Worm (Caenorhabditis elegans) whole organism, L4 larva: ENCODE measurements around the gene C47A4.1.

ENCODE experiments used
- F37D6.2 ChIP-seq: sonication (generic microtip); optimal IDR thresholded peaks from 2 replicates; lab custom pipeline; 2016; ENCODE audit warnings: mild to moderate bottlenecking, missing genetic modification characterization, missing compliant biosample characterization
- F49E8.2 ChIP-seq: sonication (generic microtip); optimal IDR thresholded peaks from 2 replicates; lab custom pipeline; 2016; ENCODE audit warnings: missing compliant biosample characterization, mild to moderate bottlenecking, missing genetic modification characterization, borderline replicate concordance
- T20F7.1 ChIP-seq: fragments of 200-800 bp; sonication (Bioruptor generic); optimal IDR thresholded peaks from 2 replicates; lab custom pipeline; 2018; ENCODE audit warnings: mild to moderate bottlenecking, missing genetic modification characterization, missing compliant biosample characterization
- T26A8.4 ChIP-seq: fragments of 200-800 bp; sonication (Bioruptor generic); IDR thresholded peaks from 2 replicates; pipeline ENCODE4 v1.3.6; 2022; ENCODE audit warnings: missing genetic modification characterization, missing compliant biosample characterization
- Y105C5A.15 ChIP-seq: fragments of 200-800 bp; sonication (Bioruptor generic); IDR thresholded peaks from 2 replicates; pipeline ENCODE4 v1.3.6; 2022; ENCODE audit warnings: missing genetic modification characterization, missing compliant biosample characterization
- Y75B8A.6 ChIP-seq: fragments of 200-800 bp; sonication (Bioruptor generic); IDR thresholded peaks from 2 replicates; pipeline ENCODE4 v1.3.6; 2022; ENCODE audit warnings: missing genetic modification reagents, missing genetic modification characterization, missing compliant biosample characterization
- ZK337.2 ChIP-seq: fragments of 200-800 bp; sonication (Bioruptor generic); IDR thresholded peaks from 2 replicates; pipeline ENCODE4 v1.3.6; 2022; ENCODE audit warnings: missing genetic modification reagents, missing genetic modification characterization, missing compliant biosample characterization
- aha-1 ChIP-seq: fragments of 150-350 bp; peaks from one replicate; lab custom pipeline; 2014; ENCODE audit warnings: missing biosample characterization, missing genetic modification characterization
- ama-1 ChIP-seq: fragments of 150-350 bp; optimal IDR thresholded peaks from 2 replicates; lab custom pipeline; 2014; ENCODE audit warnings: inconsistent platforms, mixed read lengths
- arid-1 ChIP-seq: fragments of 200-800 bp; sonication (Bioruptor generic); conservative IDR thresholded peaks from 2 replicates; pipeline ENCODE4 v1.3.6; 2022; ENCODE audit warnings: missing genetic modification reagents, missing genetic modification characterization, missing compliant biosample characterization
- attf-4 ChIP-seq: sonication (generic microtip); optimal IDR thresholded peaks from 3 replicates; lab custom pipeline; 2017; ENCODE audit warnings: missing biosample characterization, missing genetic modification characterization
- ceh-32 ChIP-seq: sonication (generic microtip); optimal IDR thresholded peaks from 2 replicates; lab custom pipeline; 2016; ENCODE audit warnings: mild to moderate bottlenecking, missing genetic modification characterization, missing compliant biosample characterization; ENCODE audit not compliant: poor library complexity
- ceh-44 ChIP-seq: fragments of 200-800 bp; sonication (Bioruptor generic); IDR thresholded peaks from 2 replicates; pipeline ENCODE4 v1.3.6; 2022; ENCODE audit warnings: missing genetic modification reagents, missing genetic modification characterization, missing compliant biosample characterization
- ces-1 ChIP-seq: fragments of 150-350 bp; sonication (generic microtip); optimal IDR thresholded peaks from 4 replicates; lab custom pipeline; 2014; ENCODE audit warnings: missing biosample characterization, missing genetic modification reagents, missing genetic modification characterization
- ctbp-1 ChIP-seq: fragments of 200-800 bp; sonication (Bioruptor generic); IDR thresholded peaks from 2 replicates; pipeline ENCODE4 v1.3.6; 2022; ENCODE audit warnings: missing genetic modification reagents, missing genetic modification characterization, missing compliant biosample characterization
- daf-19 ChIP-seq: fragments of 200-800 bp; sonication (Bioruptor generic); conservative IDR thresholded peaks from 2 replicates; pipeline ENCODE4 v1.3.6; 2022; ENCODE audit warnings: missing genetic modification characterization, missing compliant biosample characterization
- dpl-1 ChIP-seq: fragments of 150-350 bp; optimal IDR thresholded peaks from 2 replicates; lab custom pipeline; 2014; ENCODE audit warnings: missing biosample characterization, missing genetic modification reagents, missing genetic modification characterization
- duxl-1 ChIP-seq: sonication (generic microtip); optimal IDR thresholded peaks from 2 replicates; lab custom pipeline; 2016; ENCODE audit warnings: mild to moderate bottlenecking, missing genetic modification characterization, moderate library complexity, missing compliant biosample characterization; ENCODE audit not compliant: poor library complexity
- dve-1 ChIP-seq: sonication (generic microtip); optimal IDR thresholded peaks from 2 replicates; lab custom pipeline; 2017; ENCODE audit warnings: antibody characterized with exemption, mild to moderate bottlenecking, missing genetic modification characterization, missing compliant biosample characterization; ENCODE audit not compliant: insufficient read depth
- egl-27 ChIP-seq: sonication (generic microtip); optimal IDR thresholded peaks from 3 replicates; lab custom pipeline; 2017; ENCODE audit warnings: missing biosample characterization, missing genetic modification reagents, missing genetic modification characterization
- fkh-10 ChIP-seq: fragments of 150-350 bp; optimal IDR thresholded peaks from 2 replicates; lab custom pipeline; 2014; ENCODE audit warnings: missing biosample characterization, missing genetic modification reagents, missing genetic modification characterization
- fos-1 ChIP-seq: fragments of 150-350 bp; optimal IDR thresholded peaks from 2 replicates; lab custom pipeline; 2014; ENCODE audit warnings: missing biosample characterization, missing genetic modification characterization
- jun-1 ChIP-seq: fragments of 150-350 bp; optimal IDR thresholded peaks from 2 replicates; lab custom pipeline; 2014; ENCODE audit warnings: missing biosample characterization, missing genetic modification reagents, missing genetic modification characterization
- lin-1 ChIP-seq: fragments of 200-800 bp; sonication (Bioruptor generic); IDR thresholded peaks from 2 replicates; pipeline ENCODE4 v1.3.6; 2022; ENCODE audit warnings: missing genetic modification reagents, missing genetic modification characterization, missing compliant biosample characterization
- lin-13 ChIP-seq: fragments of 150-350 bp; optimal IDR thresholded peaks from 2 replicates; lab custom pipeline; 2014; ENCODE audit warnings: missing biosample characterization, missing genetic modification reagents, missing genetic modification characterization
- lir-3 ChIP-seq: sonication (generic microtip); optimal IDR thresholded peaks from 2 replicates; lab custom pipeline; 2016; ENCODE audit warnings: mild to moderate bottlenecking, missing genetic modification characterization, missing compliant biosample characterization
- madf-9 ChIP-seq: fragments of 200-800 bp; sonication (Bioruptor generic); conservative IDR thresholded peaks from 2 replicates; pipeline ENCODE4 v1.3.6; 2022; ENCODE audit warnings: missing genetic modification reagents, missing genetic modification characterization, missing compliant biosample characterization
- mep-1 ChIP-seq: fragments of 150-350 bp; sonication (generic microtip); optimal IDR thresholded peaks from 3 replicates; lab custom pipeline; 2014; ENCODE audit warnings: missing biosample characterization, missing genetic modification characterization
- mxl-2 ChIP-seq: fragments of 200-800 bp; sonication (Bioruptor generic); conservative IDR thresholded peaks from 2 replicates; pipeline ENCODE4 v1.3.6; 2022; ENCODE audit warnings: missing genetic modification reagents, missing genetic modification characterization, missing compliant biosample characterization
- nhr-10 ChIP-seq: fragments of 150-350 bp; optimal IDR thresholded peaks from 2 replicates; lab custom pipeline; 2014; ENCODE audit warnings: missing biosample characterization, missing genetic modification characterization
- nhr-28 ChIP-seq: fragments of 150-350 bp; optimal IDR thresholded peaks from 2 replicates; lab custom pipeline; 2014; ENCODE audit warnings: missing biosample characterization, missing genetic modification characterization
- nhr-6 ChIP-seq: fragments of 150-350 bp; optimal IDR thresholded peaks from 2 replicates; lab custom pipeline; 2014; ENCODE audit warnings: missing biosample characterization, missing genetic modification characterization
- nhr-76 ChIP-seq: fragments of 150-350 bp; optimal IDR thresholded peaks from 2 replicates; lab custom pipeline; 2014; ENCODE audit warnings: missing biosample characterization, missing genetic modification characterization
- sdz-12 ChIP-seq: fragments of 200-800 bp; sonication (Bioruptor generic); optimal IDR thresholded peaks from 2 replicates; lab custom pipeline; 2018; ENCODE audit warnings: mild to moderate bottlenecking, missing genetic modification characterization, missing compliant biosample characterization
- snpc-1.2 ChIP-seq: fragments of 200-800 bp; sonication (Bioruptor generic); IDR thresholded peaks from 2 replicates; pipeline ENCODE4 v1.3.6; 2022; ENCODE audit warnings: missing genetic modification reagents, missing genetic modification characterization, missing compliant biosample characterization
- snpc-4 ChIP-seq: fragments of 150-350 bp; optimal IDR thresholded peaks from 2 replicates; lab custom pipeline; 2014; ENCODE audit warnings: missing biosample characterization, missing genetic modification characterization
- unc-62 ChIP-seq, 3 experiments: fragments of 150-350 bp in 1 of 3; sonication (generic microtip); optimal IDR thresholded peaks in 2 of 3; peaks in 1 of 3; 1 replicate in 1 of 3; 2 replicates in 2 of 3; lab custom pipeline; 2014 to 2017; ENCODE audit warnings: missing biosample characterization in 3 of 3, missing genetic modification characterization in 3 of 3, missing genetic modification reagents in 3 of 3, missing genotype in 1 of 3
- zag-1 ChIP-seq: fragments of 150-350 bp; optimal IDR thresholded peaks from 2 replicates; lab custom pipeline; 2014; ENCODE audit warnings: missing biosample characterization, missing genetic modification characterization
- zfp-3 ChIP-seq: fragments of 200-800 bp; sonication (Bioruptor generic); conservative IDR thresholded peaks from 2 replicates; pipeline ENCODE4 v1.3.6; 2022; ENCODE audit warnings: missing genetic modification reagents, missing genetic modification characterization, missing compliant biosample characterization
- zip-11 ChIP-seq: fragments of 200-800 bp; sonication (Bioruptor generic); IDR thresholded peaks from 2 replicates; pipeline ENCODE4 v1.3.6; 2022; ENCODE audit warnings: missing genetic modification characterization, missing compliant biosample characterization

The C47A4.1 gene

DNA sequence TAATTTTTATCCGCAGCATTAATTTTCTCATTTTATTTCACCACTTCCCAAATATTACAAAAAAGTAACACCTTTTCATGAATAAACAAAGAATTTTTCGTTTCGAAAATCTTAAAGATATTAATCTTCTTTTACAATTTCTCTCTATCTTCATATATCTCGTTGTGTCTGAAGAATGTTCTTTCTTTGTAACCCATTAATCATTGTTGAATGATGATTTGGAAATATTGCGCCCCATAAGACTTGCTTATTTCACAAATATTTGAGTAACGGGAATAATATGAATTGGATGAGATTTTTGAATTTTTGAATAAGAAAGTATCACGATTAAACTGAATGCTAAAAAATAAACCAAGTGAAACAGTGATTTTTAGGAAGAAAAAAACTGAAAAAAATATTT lies 4.8 kb upstream of the C47A4.1 start:
- TF ChIP-seq aha-1 (tag; lab: Kevin White, UChicago) (peak; percentile 31), lin-13 (GFP tag; lab: Kevin White, UChicago) (no peak)
- TF ChIP-seq, all 104 proteins: peak for 1

- peak in 1 of 2 experiments; percentile 88 for TF ChIP-seq unc-62 (GFP tag; optimal IDR thresholded peaks at IDR 0.05 in 1 of 2; lab: Kevin White, UChicago)
- TF ChIP-seq unc-62 (tag; optimal IDR thresholded peaks at IDR 0.05; lab: Kevin White, UChicago), result no peak
- no peak for TF ChIP-seq jun-1 (tag; lab: Kevin White, UChicago)
Measured at ce11 chrIV:13718918-13719317, 2.7 kb upstream of the C47A4.1 start.

ce11 chrIV:13716735-13717134 lies 556 bp upstream of the C47A4.1 start:
- TF ChIP-seq unc-62 (GFP tag; optimal IDR thresholded peaks at IDR 0.05 in 1 of 2; lab: Kevin White, UChicago) (peak in 1 of 2 experiments; percentile 95), unc-62 (tag; optimal IDR thresholded peaks at IDR 0.05; lab: Kevin White, UChicago) (no peak), ctbp-1 (no peak)

DNA sequence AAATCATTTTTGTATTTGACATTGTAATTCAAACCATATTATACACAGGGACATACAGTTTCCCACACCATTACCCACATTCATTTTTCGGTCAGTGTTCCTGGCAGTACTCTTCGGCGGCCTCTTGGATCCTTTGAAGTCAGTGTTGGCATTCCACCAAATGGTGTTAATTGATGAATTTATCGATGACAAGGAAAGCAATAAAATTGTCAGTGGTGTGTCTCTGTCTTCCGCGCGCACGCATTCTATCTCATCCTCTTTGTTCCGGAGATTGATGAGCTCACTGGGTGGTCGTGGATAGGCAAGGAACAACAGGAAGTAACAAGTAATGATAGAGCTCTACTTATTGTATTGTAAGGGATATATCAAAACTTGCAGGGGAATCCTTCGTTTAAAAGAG lies 5.8 kb downstream of the C47A4.1 start:
- no peak for TF ChIP-seq attf-4 (tag; lab: Kevin White, UChicago)
- TF ChIP-seq ceh-44 (GFP tag; lab: Robert Waterston, UW), result no peak
- no peak for TF ChIP-seq T26A8.4 (GFP tag; lab: Robert Waterston, UW)
- TF ChIP-seq duxl-1 (tag; lab: Kevin White, UChicago), result no peak
- no peak for TF ChIP-seq fos-1 (tag; lab: Kevin White, UChicago)
- TF ChIP-seq nhr-6 (tag; lab: Kevin White, UChicago), result no peak
- no peak for TF ChIP-seq ces-1 (GFP tag; lab: Kevin White, UChicago)
- no peak for TF ChIP-seq dve-1 (tag; lab: Kevin White, UChicago)

DNA sequence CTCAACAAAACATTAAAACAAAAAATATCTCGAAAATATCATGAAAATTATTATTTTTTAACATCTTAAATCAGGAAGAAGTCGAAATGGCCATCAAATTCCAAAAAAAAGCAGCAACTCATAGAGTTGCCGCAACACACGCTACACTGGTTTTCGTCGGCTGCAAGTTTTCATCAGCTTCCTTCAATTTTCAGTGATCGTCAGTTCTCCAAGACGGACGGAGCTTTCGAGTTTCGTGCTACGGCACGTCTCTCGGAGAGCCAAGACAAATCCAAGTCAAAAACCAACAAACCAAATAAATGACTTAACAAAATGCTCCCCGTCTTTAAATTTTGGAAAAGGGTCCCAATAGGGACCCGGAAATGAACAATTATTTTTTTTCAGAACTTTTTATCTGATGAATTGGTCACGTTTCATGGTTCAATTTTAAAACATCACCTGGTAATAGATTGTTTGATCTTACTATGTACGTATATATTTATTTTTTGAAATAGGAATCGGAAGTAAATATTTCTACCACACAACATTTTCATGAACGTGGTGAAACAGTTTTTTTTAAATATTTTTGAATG lies 7.0 kb downstream of the C47A4.1 start:
- TF ChIP-seq T26A8.4 (GFP tag; lab: Robert Waterston, UW) (no peak), snpc-1.2 (GFP tag; lab: Robert Waterston, UW) (peak; percentile 98), ZK337.2 (GFP tag; lab: Robert Waterston, UW) (no peak), snpc-4 (tag; lab: Kevin White, UChicago) (no peak), Y105C5A.15 (no peak), F49E8.2 (tag; lab: Kevin White, UChicago) (peak; percentile 41), mxl-2 (GFP tag; lab: Robert Waterston, UW) (no peak)

DNA sequence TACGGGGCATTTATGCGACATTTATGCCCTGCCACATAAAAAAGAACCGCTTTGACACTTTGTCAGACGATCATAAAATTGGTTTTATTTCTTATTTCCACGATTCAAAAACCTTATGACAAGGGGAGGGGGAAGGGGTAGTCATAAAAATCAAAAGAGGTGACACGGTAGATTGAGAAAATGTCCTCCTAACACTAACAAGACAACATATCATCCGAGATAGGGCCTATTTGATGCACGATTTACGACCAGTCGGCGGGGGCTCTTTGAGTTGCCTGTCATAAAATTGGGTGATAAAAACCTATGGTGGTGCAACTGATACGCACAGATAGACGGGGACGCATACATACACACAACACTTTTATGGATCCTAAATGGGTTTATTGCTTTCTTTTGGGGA lies 8.3 kb downstream of the C47A4.1 start:
- TF ChIP-seq nhr-76 (tag; lab: Kevin White, UChicago) (no peak), aha-1 (tag; lab: Kevin White, UChicago) (no peak), zip-11 (GFP tag; lab: Robert Waterston, UW) (no peak), T20F7.1 (GFP tag; lab: Kevin White, UChicago) (no peak), sdz-12 (no peak), arid-1 (GFP tag; lab: Robert Waterston, UW) (no peak), daf-19 (no peak), egl-27 (tag; lab: Kevin White, UChicago) (no peak), madf-9 (GFP tag; lab: Robert Waterston, UW) (no peak), nhr-28 (tag; lab: Kevin White, UChicago) (peak; percentile 63), ceh-32 (no peak), zag-1 (tag; lab: Kevin White, UChicago) (no peak), snpc-1.2 (GFP tag; lab: Robert Waterston, UW) (peak; percentile 68; the same call in 1 of the 2 replicates), ama-1 (lab: Kevin White, UChicago) (no peak), Y75B8A.6 (GFP tag; lab: Robert Waterston, UW) (no peak), dve-1 (tag; lab: Kevin White, UChicago) (peak; percentile 81), zfp-3 (GFP tag; lab: Robert Waterston, UW) (0 out of 2 replicates have a peak, but pooled peaks have one; percentile 23), lir-3 (tag; lab: Kevin White, UChicago) (no peak), Y105C5A.15 (no peak), mep-1 (no peak), F37D6.2 (tag; lab: Kevin White, UChicago) (no peak), fkh-10 (GFP tag; lab: Kevin White, UChicago) (no peak), dpl-1 (no peak), nhr-10 (tag; lab: Kevin White, UChicago) (no peak), lin-1 (GFP tag; lab: Robert Waterston, UW) (no peak)
